Worm (Caenorhabditis elegans): Measurements from ENCODE around the gene W01D2.3.

W01D2.3 gene

ce11 chrII:14785906-14786305 lies 18.2 kb downstream of the W01D2.3 start, which contains the start of gene Y54E2A.9:
TSS of gene Y54E2A.9 (minus strand) at chrII:14786006.
- TF ChIP-seq dao-5 (tag; optimal IDR thresholded peaks at IDR 0.05) (no peak), him-1 (tag; optimal IDR thresholded peaks at IDR 0.05) (no peak), W03F9.2 (tag; optimal IDR thresholded peaks at IDR 0.05) (no peak)

ce11 chrII:14779851-14780250 lies 24.3 kb downstream of the W01D2.3 start:
- no peak for TF ChIP-seq W03F9.2 (tag; optimal IDR thresholded peaks at IDR 0.05)
- no peak for TF ChIP-seq him-1 (tag; optimal IDR thresholded peaks at IDR 0.05)
- no peak for TF ChIP-seq dao-5 (tag; optimal IDR thresholded peaks at IDR 0.05)

- TF ChIP-seq dao-5 (tag; optimal IDR thresholded peaks at IDR 0.05) (no peak), W03F9.2 (tag; optimal IDR thresholded peaks at IDR 0.05) (no peak), him-1 (tag; optimal IDR thresholded peaks at IDR 0.05) (no peak)
These were observed 26.0 kb downstream of the W01D2.3 start, which contains the start of gene Y54E2A.8 for ce11 chrII:14778092-14778491. TSS of gene Y54E2A.8 (plus strand) at chrII:14778345.

DNA sequence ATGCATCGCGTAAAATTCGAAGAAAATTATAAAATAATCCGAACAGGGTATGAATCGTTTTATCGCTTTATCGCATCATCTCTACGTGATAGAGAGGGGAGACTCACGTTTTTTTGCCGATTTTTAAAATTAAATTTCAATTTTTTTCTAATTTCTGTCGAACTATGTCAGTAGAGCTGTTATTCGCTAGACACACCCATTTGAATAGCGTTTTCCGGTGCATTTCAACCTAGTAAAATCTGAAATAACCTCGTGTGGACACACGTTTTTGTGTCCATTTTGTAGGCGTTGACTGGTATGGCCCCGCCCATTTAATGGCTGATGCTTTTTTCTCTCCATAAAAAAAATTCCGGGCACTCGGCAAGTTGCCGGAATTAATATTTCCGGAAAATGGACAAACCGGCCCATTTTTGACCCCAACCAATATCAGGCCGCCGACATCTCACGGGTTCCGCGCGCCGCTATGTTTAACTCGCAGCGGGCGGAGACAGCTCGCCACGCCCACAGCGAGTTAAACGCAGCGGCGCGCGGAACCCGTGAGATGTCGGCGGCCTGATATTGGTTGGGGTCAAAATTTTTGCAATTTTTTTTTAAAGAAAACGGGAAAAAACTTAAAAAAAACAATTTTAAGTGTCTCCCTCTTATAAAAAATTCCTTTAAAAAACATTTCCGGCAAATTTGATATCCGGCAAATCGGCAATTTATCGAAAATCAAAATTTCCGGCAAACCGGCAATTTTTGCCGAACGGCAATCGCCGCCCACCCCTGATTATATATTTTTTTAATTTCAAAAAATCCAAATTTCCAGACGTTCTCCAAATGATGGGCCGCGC lies 30.9 kb downstream of the W01D2.3 start, which contains the start of gene Y54E2A.7:
TSS of gene Y54E2A.7 (minus strand) at position 51 of the 833 bp plus-strand sequence.
- TF ChIP-seq him-1 (tag; optimal IDR thresholded peaks at IDR 0.05) (no peak), W03F9.2 (tag; optimal IDR thresholded peaks at IDR 0.05) (no peak), dao-5 (tag; optimal IDR thresholded peaks at IDR 0.05) (no peak)

ce11 chrII:14772113-14772512 lies 32.0 kb downstream of the W01D2.3 start:
- TF ChIP-seq W03F9.2 (tag; optimal IDR thresholded peaks at IDR 0.05) (no peak), dao-5 (tag; optimal IDR thresholded peaks at IDR 0.05) (no peak), him-1 (tag; optimal IDR thresholded peaks at IDR 0.05) (no peak)

- TF ChIP-seq W03F9.2 (tag; optimal IDR thresholded peaks at IDR 0.05): no peak
- TF ChIP-seq dao-5 (tag; optimal IDR thresholded peaks at IDR 0.05): no peak
- no peak for TF ChIP-seq him-1 (tag; optimal IDR thresholded peaks at IDR 0.05)
These were observed 33.0 kb downstream of the W01D2.3 start for ce11 chrII:14771096-14771495.

DNA sequence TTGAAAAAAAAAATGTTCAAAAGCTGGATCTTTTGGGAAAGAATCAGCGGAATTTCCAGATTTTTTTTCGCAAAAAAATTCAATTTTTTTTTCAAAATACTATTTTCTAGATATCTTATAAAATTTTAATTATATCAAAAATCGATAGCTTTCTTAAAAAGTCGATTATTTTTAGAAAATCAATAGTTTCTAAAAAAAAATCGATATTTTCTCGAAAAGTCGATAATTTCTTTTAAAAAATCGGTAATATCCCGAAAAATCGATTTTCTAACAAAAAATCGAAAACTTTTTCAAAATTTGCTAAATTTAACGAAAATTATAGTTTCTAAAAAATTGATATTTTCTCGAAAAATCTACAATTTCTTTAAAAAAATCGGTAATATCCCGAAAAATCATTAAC lies 35.3 kb downstream of the W01D2.3 start:
- TF ChIP-seq him-1 (tag; optimal IDR thresholded peaks at IDR 0.05) (no peak), dao-5 (tag; optimal IDR thresholded peaks at IDR 0.05) (no peak), W03F9.2 (tag; optimal IDR thresholded peaks at IDR 0.05) (no peak)

DNA sequence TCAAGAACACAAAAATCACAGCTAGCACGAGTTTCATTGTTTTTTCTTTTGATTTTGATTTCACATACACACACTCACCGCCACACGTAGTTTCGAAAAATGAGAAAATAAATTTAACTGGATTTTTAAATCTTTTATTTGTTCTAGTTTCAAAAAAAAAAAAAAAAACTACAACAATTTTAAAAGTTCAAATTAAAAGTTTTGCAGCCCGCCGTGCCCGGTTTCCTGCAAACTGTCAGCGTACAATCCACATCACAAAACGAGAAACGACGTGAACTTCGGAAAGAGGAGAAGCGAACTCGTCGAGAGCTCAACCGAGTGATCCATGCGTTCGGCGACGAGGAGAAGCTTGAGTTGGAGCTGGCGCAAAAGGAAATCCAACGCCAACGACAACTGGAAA lies 46.4 kb downstream of the W01D2.3 start, which contains the start of gene Y54E2A.5:
TSS of gene Y54E2A.5 (minus strand) at position 101 of the 400 bp plus-strand sequence.
- TF ChIP-seq dao-5 (tag; optimal IDR thresholded peaks at IDR 0.05) (no peak), him-1 (tag; optimal IDR thresholded peaks at IDR 0.05) (no peak), W03F9.2 (tag; optimal IDR thresholded peaks at IDR 0.05) (no peak)

DNA sequence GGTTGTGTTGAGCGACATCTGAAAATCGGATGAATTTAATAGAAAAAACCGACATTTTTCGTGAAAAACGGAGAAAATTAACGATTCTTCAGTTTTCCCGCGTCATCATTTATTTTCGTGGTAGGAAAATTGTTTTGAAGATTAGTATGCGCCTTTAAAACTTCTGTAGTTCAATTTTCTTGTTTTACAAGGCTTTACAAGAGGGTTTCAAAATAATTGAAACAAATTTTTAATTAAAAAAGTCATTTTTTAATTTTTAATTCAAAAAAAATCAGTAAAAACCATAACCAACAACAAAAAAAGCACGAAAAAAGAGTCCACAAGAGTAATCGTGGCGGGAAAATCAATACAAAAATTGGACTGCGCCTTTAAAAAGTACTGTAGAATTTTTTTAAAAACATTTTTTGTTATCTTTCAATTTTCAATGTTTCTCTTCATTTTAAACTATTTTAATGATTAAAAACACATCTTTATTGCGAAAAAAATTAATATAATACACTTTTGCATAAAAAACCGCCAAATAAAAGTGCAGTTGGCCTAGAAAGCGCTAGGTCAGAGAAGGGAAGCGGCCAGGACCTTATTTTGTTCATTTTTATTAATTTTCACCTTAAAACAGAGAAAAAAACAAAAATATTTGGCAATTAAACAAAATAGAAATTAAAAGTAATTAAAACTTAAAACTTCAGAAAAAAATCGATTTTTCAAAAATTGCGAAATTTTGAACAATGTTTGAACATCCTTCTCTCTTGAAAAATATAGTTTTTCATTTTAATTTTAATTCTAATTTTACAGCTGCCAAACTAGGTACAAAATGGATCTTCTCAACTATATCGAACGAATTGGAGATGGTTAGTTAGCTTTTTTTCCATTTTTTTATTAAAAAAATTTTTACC lies 50.0 kb downstream of the W01D2.3 start, which contains the start of the genes tac-1 and Y54E2A.4:
TSS of gene tac-1 (minus strand) at position 20 of the 893 bp plus-strand sequence.
TSS of gene Y54E2A.4 (plus strand) at position 765 of the 893 bp plus-strand sequence.
- TF ChIP-seq W03F9.2 (tag; optimal IDR thresholded peaks at IDR 0.05): peak; percentile 7
- TF ChIP-seq him-1 (tag; optimal IDR thresholded peaks at IDR 0.05): no peak

DNA sequence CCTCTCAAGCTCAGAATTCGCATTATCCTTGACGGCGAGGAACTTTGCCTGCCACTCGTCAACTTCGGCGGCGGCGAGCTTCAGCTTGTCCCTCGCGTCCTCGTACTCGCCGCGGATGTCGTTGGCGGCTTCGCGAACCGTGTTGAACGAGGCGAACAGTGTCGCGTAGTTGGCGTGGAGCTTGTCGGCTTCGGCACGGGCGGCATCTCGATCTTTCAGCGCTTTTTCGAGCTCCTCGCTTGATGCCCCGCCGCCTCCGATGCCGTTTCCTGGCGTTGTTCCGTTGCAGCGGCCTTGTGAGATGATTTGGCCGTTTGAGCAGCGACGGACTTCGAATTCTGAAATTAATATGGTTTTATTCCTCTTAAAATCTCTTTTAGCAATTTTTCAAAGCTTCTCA lies 50.9 kb downstream of the W01D2.3 start:
- TF ChIP-seq him-1 (tag; optimal IDR thresholded peaks at IDR 0.05) (no peak), dao-5 (tag; optimal IDR thresholded peaks at IDR 0.05) (no peak), W03F9.2 (tag; optimal IDR thresholded peaks at IDR 0.05) (no peak)

DNA sequence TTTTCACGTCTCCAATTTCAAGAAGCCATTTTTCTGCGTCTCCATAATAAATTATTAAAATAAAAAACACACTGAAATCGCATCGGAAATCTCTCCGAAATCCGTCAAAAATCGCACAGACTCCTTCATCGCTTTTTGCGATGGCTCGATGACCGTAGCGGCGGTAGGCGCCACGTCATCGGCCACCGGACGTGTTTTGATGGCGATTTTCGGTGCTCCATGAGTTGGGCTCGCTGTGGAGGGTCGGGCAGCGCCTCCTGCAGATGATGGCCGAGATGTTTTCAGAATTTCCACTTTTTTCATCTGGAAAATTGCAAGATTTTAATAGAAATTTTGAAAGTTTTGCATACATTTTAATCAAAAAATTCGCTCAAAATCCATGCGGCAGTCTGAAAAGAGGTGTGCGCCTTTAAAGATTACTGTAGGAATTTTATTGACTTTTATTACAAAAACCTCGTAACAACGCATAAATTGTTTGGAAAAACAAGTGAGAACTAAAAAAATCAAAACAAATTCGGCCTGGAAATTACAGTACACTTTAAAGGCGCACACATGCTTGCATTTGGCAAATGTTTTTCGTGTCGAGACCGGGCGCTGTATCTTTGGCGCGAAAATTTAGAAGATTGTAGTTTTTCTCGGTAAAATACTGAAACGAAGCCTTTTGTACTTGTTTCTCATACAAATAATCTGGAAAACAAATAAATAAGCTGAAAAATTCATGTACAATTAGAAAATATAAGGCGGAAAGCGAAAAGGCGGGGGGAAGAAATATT lies 51.7 kb downstream of the W01D2.3 start, which contains the start of gene smg-9:
TSS of gene smg-9 (minus strand) at position 663 of the 773 bp plus-strand sequence.
- TF ChIP-seq W03F9.2 (tag; optimal IDR thresholded peaks at IDR 0.05) (no peak), him-1 (tag; optimal IDR thresholded peaks at IDR 0.05) (no peak), dao-5 (tag; optimal IDR thresholded peaks at IDR 0.05) (no peak)
